Fruit fly (Drosophila melanogaster) whole organism, embryonic: ENCODE results near the gene InR.

ENCODE experiments used
- CG12104 ChIP-seq: fragments of 200-800 bp; sonication (Bioruptor generic); optimal IDR thresholded peaks from 3 replicates; lab custom pipeline; 2016; ENCODE audit warnings: missing biosample characterization, missing genetic modification characterization
- CG12391 ChIP-seq: fragments of 200-800 bp; sonication (Bioruptor generic); optimal IDR thresholded peaks from 3 replicates; lab custom pipeline; 2018; ENCODE audit warnings: missing biosample characterization, mild to moderate bottlenecking, missing genetic modification characterization, moderate library complexity
- CG13123 ChIP-seq: fragments of 200-800 bp; sonication (Bioruptor generic); optimal IDR thresholded peaks from 2 replicates; lab custom pipeline; 2016; ENCODE audit warnings: missing biosample characterization, missing genetic modification characterization
- CG14710 ChIP-seq: fragments of 200-800 bp; sonication (Bioruptor generic); optimal IDR thresholded peaks from 3 replicates; lab custom pipeline; 2019; ENCODE audit warnings: missing biosample characterization, mild to moderate bottlenecking, missing genetic modification characterization, moderate library complexity
- CG14860 ChIP-seq: fragments of 200-800 bp; sonication (Bioruptor generic); IDR thresholded peaks from 3 replicates; pipeline ENCODE4 v1.3.6; 2022; ENCODE audit warnings: missing biosample characterization, missing genetic modification characterization; ENCODE audit not compliant: partially characterized antibody
- CG16863 ChIP-seq: fragments of 200-800 bp; sonication (Bioruptor generic); optimal IDR thresholded peaks from 3 replicates; lab custom pipeline; 2016; ENCODE audit warnings: missing biosample characterization, missing genetic modification characterization
- CG17802 ChIP-seq: fragments of 200-800 bp; sonication (Bioruptor generic); optimal IDR thresholded peaks from 2 replicates; lab custom pipeline; 2018; ENCODE audit warnings: missing biosample characterization, mild to moderate bottlenecking, missing genetic modification characterization, moderate library complexity
- CG17912 ChIP-seq: fragments of 200-800 bp; sonication (Bioruptor generic); optimal IDR thresholded peaks from 2 replicates; lab custom pipeline; 2018; ENCODE audit warnings: missing biosample characterization, mild to moderate bottlenecking, missing genetic modification characterization
- CG2712 ChIP-seq: fragments of 200-800 bp; optimal IDR thresholded peaks from 3 replicates; lab custom pipeline; 2019; ENCODE audit warnings: missing biosample characterization, mild to moderate bottlenecking, missing genetic modification characterization, moderate library complexity
- CG2889 ChIP-seq: fragments of 200-800 bp; sonication (Bioruptor generic); IDR thresholded peaks from 3 replicates; pipeline ENCODE4 v1.3.6; 2022; ENCODE audit warnings: missing biosample characterization, missing genetic modification characterization
- CG32532 ChIP-seq: fragments of 200-800 bp; sonication (Bioruptor generic); IDR thresholded peaks from 2 replicates; pipeline ENCODE4 v1.3.6; 2022; ENCODE audit warnings: missing biosample characterization, missing genetic modification characterization
- CG42726 ChIP-seq: fragments of 200-800 bp; sonication (Bioruptor generic); IDR thresholded peaks from 2 replicates; pipeline ENCODE4 v1.3.6; 2022; ENCODE audit warnings: missing biosample characterization, missing genetic modification characterization; ENCODE audit not compliant: partially characterized antibody
- CG4707 ChIP-seq: fragments of 200-800 bp; sonication (Bioruptor generic); optimal IDR thresholded peaks from 2 replicates; lab custom pipeline; 2018; ENCODE audit warnings: missing biosample characterization, mild to moderate bottlenecking, missing genetic modification characterization, moderate library complexity
- CG6813 ChIP-seq: fragments of 200-800 bp; sonication (Bioruptor generic); optimal IDR thresholded peaks from 2 replicates; lab custom pipeline; 2017; ENCODE audit warnings: missing biosample characterization, missing genetic modification characterization, mild to moderate bottlenecking, moderate library complexity, missing genetic modification reagents
- CG7357 ChIP-seq: fragments of 200-800 bp; sonication (Bioruptor generic); IDR thresholded peaks from 3 replicates; pipeline ENCODE4 v1.3.6; 2022; ENCODE audit warnings: missing biosample characterization, missing genetic modification characterization
- CG7556 ChIP-seq: fragments of 200-800 bp; sonication (Bioruptor generic); optimal IDR thresholded peaks from 2 replicates; lab custom pipeline; 2017; ENCODE audit warnings: missing biosample characterization, mild to moderate bottlenecking, missing genetic modification characterization
- CG9876 ChIP-seq: fragments of 200-800 bp; sonication (Bioruptor generic); optimal IDR thresholded peaks from 2 replicates; lab custom pipeline; 2016; ENCODE audit warnings: missing biosample characterization, missing genetic modification characterization
- Deaf1 ChIP-seq: fragments of 200-800 bp; optimal IDR thresholded peaks from 3 replicates; lab custom pipeline; 2019; ENCODE audit warnings: missing biosample characterization, mild to moderate bottlenecking, missing genetic modification characterization, moderate library complexity
- Dip2 ChIP-seq: fragments of 200-800 bp; sonication (Bioruptor generic); IDR thresholded peaks from 2 replicates; pipeline ENCODE4 v1.3.6; 2022; ENCODE audit warnings: missing biosample characterization, missing genetic modification characterization
- Doc3 ChIP-seq: fragments of 200-800 bp; sonication (Bioruptor generic); IDR thresholded peaks from 3 replicates; pipeline ENCODE4 v1.3.6; 2022; ENCODE audit warnings: missing biosample characterization, missing genetic modification characterization; ENCODE audit not compliant: partially characterized antibody
- ERR ChIP-seq: fragments of 200-800 bp; sonication (Bioruptor generic); optimal IDR thresholded peaks from 2 replicates; lab custom pipeline; 2016; ENCODE audit warnings: missing biosample characterization, missing genetic modification characterization
- Elba2 ChIP-seq: fragments of 200-800 bp; sonication (Bioruptor generic); optimal IDR thresholded peaks from 3 replicates; lab custom pipeline; 2016; ENCODE audit warnings: missing biosample characterization, missing genetic modification characterization
- Fer1 ChIP-seq: fragments of 200-800 bp; sonication (Bioruptor generic); optimal IDR thresholded peaks from 2 replicates; lab custom pipeline; 2017; ENCODE audit warnings: missing biosample characterization, mild to moderate bottlenecking, missing genetic modification characterization
- GATAe ChIP-seq: fragments of 200-800 bp; sonication (Bioruptor generic); conservative IDR thresholded peaks from 2 replicates; pipeline ENCODE4 v1.3.6; 2022; ENCODE audit warnings: missing biosample characterization, missing genetic modification characterization
- H2.0 ChIP-seq: fragments of 200-800 bp; sonication (Bioruptor generic); IDR thresholded peaks from 2 replicates; pipeline ENCODE4 v1.3.6; 2022; ENCODE audit warnings: missing biosample characterization, missing genetic modification characterization
- Jarid2 ChIP-seq: fragments of 200-800 bp; sonication (Bioruptor generic); optimal IDR thresholded peaks from 3 replicates; lab custom pipeline; 2017; ENCODE audit warnings: mild to moderate bottlenecking, missing biosample characterization, missing genetic modification reagents, missing genetic modification characterization
- MESR4 ChIP-seq: fragments of 200-800 bp; sonication (Bioruptor generic); optimal IDR thresholded peaks from 2 replicates; lab custom pipeline; 2018; ENCODE audit warnings: missing biosample characterization, mild to moderate bottlenecking, missing genetic modification characterization, moderate library complexity
- NK7.1 ChIP-seq: fragments of 200-800 bp; sonication (Bioruptor generic); optimal IDR thresholded peaks from 3 replicates; lab custom pipeline; 2016; ENCODE audit warnings: missing biosample characterization, missing genetic modification characterization
- Nf-YB ChIP-seq: fragments of 200-800 bp; sonication (Bioruptor generic); optimal IDR thresholded peaks from 3 replicates; lab custom pipeline; 2019; ENCODE audit warnings: missing biosample characterization, mild to moderate bottlenecking, missing genetic modification characterization, moderate library complexity
- Rx ChIP-seq: fragments of 200-800 bp; sonication (Bioruptor generic); IDR thresholded peaks from 2 replicates; pipeline ENCODE4 v1.3.6; 2022; ENCODE audit warnings: missing biosample characterization, missing genetic modification characterization
- Sin3A ChIP-seq: fragments of >200 bp; optimal IDR thresholded peaks from 2 replicates; lab custom pipeline; 2018
- Sox100B ChIP-seq: fragments of 200-800 bp; sonication (Bioruptor generic); optimal IDR thresholded peaks from 3 replicates; lab custom pipeline; 2018; ENCODE audit warnings: missing biosample characterization, mild to moderate bottlenecking, missing genetic modification characterization
- abd-A ChIP-seq: fragments of 200-800 bp; sonication (Bioruptor generic); optimal IDR thresholded peaks from 3 replicates; lab custom pipeline; 2019; ENCODE audit warnings: missing biosample characterization, mild to moderate bottlenecking, missing genetic modification characterization, moderate library complexity
- ato ChIP-seq: fragments of 200-800 bp; sonication (Bioruptor generic); IDR thresholded peaks from 2 replicates; pipeline ENCODE4 v1.3.6; 2022; ENCODE audit warnings: missing biosample characterization, missing genetic modification characterization; ENCODE audit not compliant: partially characterized antibody
- bowl ChIP-seq: fragments of 200-800 bp; sonication (Bioruptor generic); IDR thresholded peaks from 2 replicates; pipeline ENCODE4 v1.3.6; 2022; ENCODE audit warnings: missing biosample characterization, missing genetic modification characterization
- crc ChIP-seq: fragments of 200-800 bp; sonication (Bioruptor generic); optimal IDR thresholded peaks from 2 replicates; lab custom pipeline; 2016; ENCODE audit warnings: missing biosample characterization, missing genetic modification characterization
- danr ChIP-seq: fragments of 200-800 bp; sonication (Bioruptor generic); IDR thresholded peaks from 2 replicates; pipeline ENCODE4 v1.3.6; 2022; ENCODE audit warnings: missing biosample characterization, missing genetic modification characterization
- dpn ChIP-seq, 2 experiments: fragments of 200-800 bp; sonication (Bioruptor generic); optimal IDR thresholded peaks; 3 replicates each; lab custom pipeline; 2016; ENCODE audit warnings: missing biosample characterization in 2 of 2, missing genetic modification characterization in 2 of 2
- ems ChIP-seq: fragments of 200-800 bp; sonication (Bioruptor generic); optimal IDR thresholded peaks from 3 replicates; lab custom pipeline; 2016; ENCODE audit warnings: missing biosample characterization, missing genetic modification characterization
- fd96Cb ChIP-seq: fragments of 200-800 bp; sonication (Bioruptor generic); optimal IDR thresholded peaks from 2 replicates; lab custom pipeline; 2018; ENCODE audit warnings: missing biosample characterization, mild to moderate bottlenecking, missing genetic modification characterization, moderate library complexity
- her ChIP-seq: fragments of 200-800 bp; sonication (Bioruptor generic); optimal IDR thresholded peaks from 2 replicates; lab custom pipeline; 2016; ENCODE audit warnings: missing biosample characterization, missing genetic modification characterization
- ken ChIP-seq: fragments of 200-800 bp; sonication (Bioruptor generic); IDR thresholded peaks from 3 replicates; pipeline ENCODE4 v1.3.6; 2022; ENCODE audit warnings: missing biosample characterization, missing genetic modification characterization
- lilli ChIP-seq: fragments of 200-800 bp; sonication (Bioruptor generic); optimal IDR thresholded peaks from 3 replicates; lab custom pipeline; 2016; ENCODE audit warnings: missing biosample characterization, missing genetic modification characterization
- nmo ChIP-seq: fragments of 200-800 bp; sonication (Bioruptor generic); optimal IDR thresholded peaks from 2 replicates; lab custom pipeline; 2018; ENCODE audit warnings: missing biosample characterization, mild to moderate bottlenecking, missing genetic modification characterization, moderate library complexity
- pita ChIP-seq: fragments of 200-800 bp; sonication (Bioruptor generic); optimal IDR thresholded peaks from 2 replicates; lab custom pipeline; 2017; ENCODE audit warnings: missing biosample characterization, mild to moderate bottlenecking, missing genetic modification characterization
- psq ChIP-seq: fragments of 200-800 bp; sonication (Bioruptor generic); optimal IDR thresholded peaks from 2 replicates; lab custom pipeline; 2017; ENCODE audit warnings: missing biosample characterization, missing genetic modification characterization
- ro ChIP-seq: fragments of 200-800 bp; sonication (Bioruptor generic); IDR thresholded peaks from 2 replicates; pipeline ENCODE4 v1.3.6; 2022; ENCODE audit warnings: missing biosample characterization, missing genetic modification characterization
- slou ChIP-seq: fragments of 200-800 bp; sonication (Bioruptor generic); optimal IDR thresholded peaks from 3 replicates; lab custom pipeline; 2016; ENCODE audit warnings: missing biosample characterization, missing genetic modification characterization
- tin ChIP-seq: fragments of 200-800 bp; sonication (Bioruptor generic); optimal IDR thresholded peaks from 3 replicates; lab custom pipeline; 2016; ENCODE audit warnings: missing biosample characterization, missing genetic modification characterization
- tio ChIP-seq: fragments of 200-800 bp; sonication (Bioruptor generic); optimal IDR thresholded peaks from 2 replicates; lab custom pipeline; 2017; ENCODE audit warnings: missing biosample characterization, missing genetic modification characterization, inconsistent platforms
- z ChIP-seq: fragments of 200-800 bp; sonication (Bioruptor generic); IDR thresholded peaks from 3 replicates; pipeline ENCODE4 v1.3.6; 2022; ENCODE audit warnings: missing biosample characterization, missing genetic modification characterization

The InR gene

dm6 chr3R:21619117-21619650, at the start of gene InR (continued):
- TF ChIP-seq CG42726, result no peak
- no peak for TF ChIP-seq GATAe (GFP tag; lab: Robert Waterston, UW)
- peak; percentile 83 for TF ChIP-seq tin
- TF ChIP-seq Rx (GFP tag; lab: Robert Waterston, UW), result no peak
- peak; percentile 13 for TF ChIP-seq CG12104 (GFP tag; lab: Kevin White, UChicago)
- no peak for TF ChIP-seq ken (GFP tag; lab: Robert Waterston, UW)
- peak; percentile 76 for TF ChIP-seq ems (GFP tag; lab: Kevin White, UChicago)
- TF ChIP-seq CG7357 (GFP tag; lab: Robert Waterston, UW), result peak; percentile 34; the same call in 1 of the 3 replicates
- peak; percentile 54 for TF ChIP-seq CG6813 (GFP tag; lab: Kevin White, UChicago)
- no peak for TF ChIP-seq Dip2 (GFP tag; lab: Robert Waterston, UW)
- TF ChIP-seq CG4707 (GFP tag; lab: Kevin White, UChicago), result peak; percentile 60
- peak; percentile 50 for TF ChIP-seq MESR4 (GFP tag; lab: Kevin White, UChicago)
- peak; percentile 67 for TF ChIP-seq Fer1 (GFP tag; lab: Kevin White, UChicago)
- TF ChIP-seq her (GFP tag; lab: Kevin White, UChicago), result peak; percentile 89
- peak; percentile 52 for TF ChIP-seq CG2712
- no peak for TF ChIP-seq bowl (GFP tag; lab: Robert Waterston, UW)
- no peak for TF ChIP-seq Elba2 (GFP tag; lab: Kevin White, UChicago)
- TF ChIP-seq ERR (GFP tag; lab: Kevin White, UChicago), result peak; percentile 47
- no peak for TF ChIP-seq CG2889 (GFP tag; lab: Robert Waterston, UW)
- peak; percentile 66 for TF ChIP-seq Deaf1 (tag; lab: Kevin White, UChicago)
- TF ChIP-seq CG16863 (GFP tag; lab: Kevin White, UChicago), result peak; percentile 63
- TF ChIP-seq Jarid2 (GFP tag; lab: Kevin White, UChicago), result peak; percentile 100
- TF ChIP-seq CG13123 (GFP tag; lab: Kevin White, UChicago), result peak; percentile 32
- TF ChIP-seq CG12391 (tag; lab: Kevin White, UChicago), result peak; percentile 42
- peak; percentile 54 for TF ChIP-seq abd-A (tag; lab: Kevin White, UChicago)
- peak; percentile 59 for TF ChIP-seq NK7.1 (GFP tag; lab: Kevin White, UChicago)
- TF ChIP-seq CG32532 (GFP tag; lab: Robert Waterston, UW), result no peak
- TF ChIP-seq lilli (GFP tag; lab: Kevin White, UChicago), result peak; percentile 87
- TF ChIP-seq ato (GFP tag; lab: Robert Waterston, UW), result no peak
- TF ChIP-seq psq (GFP tag; lab: Kevin White, UChicago), result peak; percentile 56
- no peak for TF ChIP-seq Sox100B (GFP tag; lab: Kevin White, UChicago)
- TF ChIP-seq z, result no peak
- peak; percentile 53 for TF ChIP-seq slou (GFP tag; lab: Kevin White, UChicago)
- TF ChIP-seq CG14860 (GFP tag; lab: Robert Waterston, UW), result no peak
- no peak for TF ChIP-seq Sin3A (lab: Kevin White, UChicago)
- TF ChIP-seq pita (GFP tag; lab: Kevin White, UChicago), result peak; percentile 65
- peak; percentile 49 for TF ChIP-seq CG7556 (GFP tag; lab: Kevin White, UChicago)
- TF ChIP-seq dpn (GFP tag; optimal IDR thresholded peaks at IDR 0.05; lab: Kevin White, UChicago), result peak; percentile 80 to 85
- TF ChIP-seq CG17802 (tag; lab: Kevin White, UChicago), result peak; percentile 19
- TF ChIP-seq Doc3 (GFP tag; lab: Robert Waterston, UW), result no peak
- peak; percentile 73 for TF ChIP-seq CG17912 (GFP tag; lab: Kevin White, UChicago)
- peak; percentile 2 for TF ChIP-seq fd96Cb (tag; lab: Kevin White, UChicago)
- no peak for TF ChIP-seq tio (GFP tag; lab: Kevin White, UChicago)
- no peak for TF ChIP-seq Nf-YB (GFP tag; lab: Kevin White, UChicago)
- peak; percentile 65 for TF ChIP-seq CG9876 (GFP tag; lab: Kevin White, UChicago)
- TF ChIP-seq danr (GFP tag; lab: Robert Waterston, UW), result no peak
- peak; percentile 37 for TF ChIP-seq nmo
- peak; percentile 29 for TF ChIP-seq CG14710
- peak; percentile 58 for TF ChIP-seq crc
- TF ChIP-seq H2.0 (GFP tag; lab: Robert Waterston, UW), result no peak
- TF ChIP-seq ro (GFP tag; lab: Robert Waterston, UW), result no peak
